Worm (Caenorhabditis elegans) whole organism, L4/young adult: ENCODE results near the gene fbxb-84.
"Not testable (repeated sequence)": the region's sequence is repeated elsewhere in the genome, so short reads cannot be mapped to it uniquely, and the experiment has no call there.

ENCODE experiments used
- W03F9.2 ChIP-seq: fragments of 150-350 bp; optimal IDR thresholded peaks from 2 replicates; lab custom pipeline; 2014; ENCODE audit warnings: missing biosample characterization, missing genetic modification characterization
- dao-5 ChIP-seq: sonication (generic microtip); optimal IDR thresholded peaks from 2 replicates; lab custom pipeline; 2016; ENCODE audit warnings: missing genotype, missing genetic modification characterization, moderate library complexity, missing compliant biosample characterization
- him-1 ChIP-seq: sonication (generic microtip); optimal IDR thresholded peaks from 2 replicates; lab custom pipeline; 2016; ENCODE audit warnings: missing genotype, missing genetic modification reagents, missing genetic modification characterization, missing compliant biosample characterization

Gene fbxb-84

ce11 chrIII:143121-143520 is 3.1 kb downstream of the fbxb-84 start, which contains the start of gene fbxb-82:
Gene fbxb-82 (minus strand): TSS chrIII:143221.
- no peak for TF ChIP-seq him-1 (tag; lab: Kevin White, UChicago)

ce11 chrIII:140904-141303 is 5.4 kb downstream of the fbxb-84 start, which contains the start of gene fbxb-81:
Gene fbxb-81 (minus strand): TSS chrIII:141217.
- TF ChIP-seq W03F9.2 (tag; lab: Kevin White, UChicago), result no peak
- no peak for TF ChIP-seq dao-5 (tag; lab: Kevin White, UChicago)
- TF ChIP-seq him-1 (tag; lab: Kevin White, UChicago), result no peak

- TF ChIP-seq dao-5 (tag; lab: Kevin White, UChicago) (no peak), him-1 (tag; lab: Kevin White, UChicago) (no peak), W03F9.2 (tag; lab: Kevin White, UChicago) (no peak)
Observed at ce11 chrIII:134194-134593, 12.1 kb downstream of the fbxb-84 start, which contains the start of gene pals-25. Gene pals-25 (plus strand): TSS chrIII:134494.

- no peak for TF ChIP-seq W03F9.2 (tag; lab: Kevin White, UChicago)
- no peak for TF ChIP-seq dao-5 (tag; lab: Kevin White, UChicago)
- no peak for TF ChIP-seq him-1 (tag; lab: Kevin White, UChicago)
Observed at ce11 chrIII:132118-132517, 14.2 kb downstream of the fbxb-84 start, which contains the start of gene pals-22. Gene pals-22 (plus strand): TSS chrIII:132418.

- TF ChIP-seq him-1 (tag; lab: Kevin White, UChicago), result no peak
Observed at ce11 chrIII:131627-132026, 14.6 kb downstream of the fbxb-84 start.

- TF ChIP-seq W03F9.2 (tag; lab: Kevin White, UChicago) (no peak), dao-5 (tag; lab: Kevin White, UChicago) (no peak), him-1 (tag; lab: Kevin White, UChicago) (no peak)
Observed at ce11 chrIII:130650-131049, 15.6 kb downstream of the fbxb-84 start, which contains the start of the genes nhr-280 and C29F9.2. Gene nhr-280 (minus strand): TSS chrIII:130750. Gene C29F9.2 (plus strand): TSS chrIII:130947.

ce11 chrIII:124478-124877 is 21.8 kb downstream of the fbxb-84 start, which contains the start of gene pals-23:
Gene pals-23 (plus strand): TSS chrIII:124778.
- no peak for TF ChIP-seq dao-5 (tag; lab: Kevin White, UChicago)
- no peak for TF ChIP-seq him-1 (tag; lab: Kevin White, UChicago)
- TF ChIP-seq W03F9.2 (tag; lab: Kevin White, UChicago), result no peak

- not testable (repeated sequence) for TF ChIP-seq W03F9.2, him-1, dao-5 (tag; lab: Kevin White, UChicago)
Observed at ce11 chrIII:121983-122449, 24.3 kb downstream of the fbxb-84 start, which contains the start of gene C29F9.12. Gene C29F9.12 (minus strand): TSS chrIII:122033.

- TF ChIP-seq him-1 (tag; lab: Kevin White, UChicago) (no peak), W03F9.2 (tag; lab: Kevin White, UChicago) (no peak), dao-5 (tag; lab: Kevin White, UChicago) (no peak)
Observed at ce11 chrIII:120199-120598, 26.1 kb downstream of the fbxb-84 start, which contains the start of gene pals-24. Gene pals-24 (plus strand): TSS chrIII:120435.

ce11 chrIII:117857-118256 is 28.4 kb downstream of the fbxb-84 start:
- no peak for TF ChIP-seq dao-5 (tag; lab: Kevin White, UChicago)
- no peak for TF ChIP-seq W03F9.2 (tag; lab: Kevin White, UChicago)
- TF ChIP-seq him-1 (tag; lab: Kevin White, UChicago), result no peak

- TF ChIP-seq W03F9.2 (tag; lab: Kevin White, UChicago) (no peak), him-1 (tag; lab: Kevin White, UChicago) (no peak), dao-5 (tag; lab: Kevin White, UChicago) (no peak)
Observed at ce11 chrIII:117210-117609, 29.1 kb downstream of the fbxb-84 start, which contains the start of gene C29F9.5. Gene C29F9.5 (plus strand): TSS chrIII:117510.

- TF ChIP-seq W03F9.2 (tag; lab: Kevin White, UChicago) (no peak), dao-5 (tag; lab: Kevin White, UChicago) (no peak), him-1 (tag; lab: Kevin White, UChicago) (no peak)
Observed at ce11 chrIII:114603-115002, 31.7 kb downstream of the fbxb-84 start, which contains the start of gene C29F9.6. Gene C29F9.6 (plus strand): TSS chrIII:114903.

ce11 chrIII:98822-99221 is 47.4 kb downstream of the fbxb-84 start, which contains the start of gene C29F9.9:
Gene C29F9.9 (minus strand): TSS chrIII:98922.
- not testable (repeated sequence) for TF ChIP-seq dao-5, W03F9.2, him-1 (tag; lab: Kevin White, UChicago)

ce11 chrIII:97018-97417 is 49.3 kb downstream of the fbxb-84 start, which contains the start of gene C29F9.8:
Gene C29F9.8 (minus strand): TSS chrIII:97118.
- not testable (repeated sequence) for TF ChIP-seq W03F9.2, dao-5, him-1 (tag; lab: Kevin White, UChicago)
